Fruit fly (Drosophila melanogaster) whole organism, adult: ENCODE results near the gene yata.

Experiments
- CG11617 ChIP-seq: fragments of 200-800 bp; sonication (Bioruptor generic); optimal IDR thresholded peaks from 2 replicates; lab custom pipeline; 2017; ENCODE audit warnings: mild to moderate bottlenecking, missing biosample characterization, missing genetic modification reagents, missing genetic modification characterization
- CG33017 ChIP-seq: fragments of 200-800 bp; sonication (Bioruptor generic); optimal IDR thresholded peaks from 2 replicates; lab custom pipeline; 2018; ENCODE audit warnings: missing biosample characterization, mild to moderate bottlenecking, missing genetic modification characterization, moderate library complexity
- CG7045 ChIP-seq: fragments of 200-800 bp; sonication (Bioruptor generic); optimal IDR thresholded peaks from 2 replicates; lab custom pipeline; 2017; ENCODE audit warnings: missing biosample characterization, mild to moderate bottlenecking, missing genetic modification characterization
- Mnt ChIP-seq: fragments of 200-800 bp; sonication (Bioruptor generic); optimal IDR thresholded peaks from 2 replicates; lab custom pipeline; 2016; ENCODE audit warnings: missing biosample characterization, mild to moderate bottlenecking, missing genetic modification characterization
- cnc ChIP-seq, 2 experiments: fragments of >200 bp; optimal IDR thresholded peaks; 2 replicates each; lab custom pipeline; 2017
- kay ChIP-seq: fragments of 200-800 bp; sonication (Bioruptor generic); peaks from one replicate; lab custom pipeline; 2016; ENCODE audit warnings: missing biosample characterization, missing genetic modification characterization, borderline replicate concordance
- toe ChIP-seq: fragments of 200-800 bp; sonication (Bioruptor generic); optimal IDR thresholded peaks from 2 replicates; lab custom pipeline; 2016; ENCODE audit warnings: missing biosample characterization, missing genetic modification characterization

DNA sequence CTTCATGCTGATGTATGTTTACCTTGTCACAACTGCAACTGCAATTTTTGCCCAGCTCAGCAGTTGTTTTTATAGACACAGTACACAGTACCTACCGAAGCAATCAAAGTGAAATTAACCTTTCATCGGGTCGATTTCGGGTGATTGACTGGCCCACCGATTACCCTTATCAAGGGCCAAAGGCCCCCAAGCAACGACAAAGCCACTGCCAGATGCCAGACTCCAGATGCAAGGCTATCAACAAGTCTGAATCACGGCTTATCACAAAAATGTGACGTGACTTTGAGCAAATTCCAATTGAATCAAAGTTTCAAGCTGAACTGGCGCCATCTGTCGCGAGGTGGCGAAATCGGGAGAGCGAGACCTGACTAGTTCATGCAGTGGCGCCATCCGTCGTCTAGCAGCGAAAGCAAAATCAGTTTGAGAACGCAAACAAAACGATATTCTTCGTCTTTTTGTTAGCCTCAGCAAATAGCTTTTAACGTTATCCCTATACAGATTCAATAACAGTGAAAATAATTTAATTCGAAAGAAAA lies 32.2 kb upstream of the yata start, which contains the start of gene Obp99b:
- TF ChIP-seq CG33017 (tag; lab: Kevin White, UChicago) = no peak
- TF ChIP-seq cnc (optimal IDR thresholded peaks at IDR 0.05; lab: Kevin White, UChicago) = no peak
- no peak for TF ChIP-seq Mnt (GFP tag; lab: Kevin White, UChicago)
- TF ChIP-seq kay (GFP tag; lab: Kevin White, UChicago) = no peak
- no peak for TF ChIP-seq CG11617 (GFP tag; lab: Kevin White, UChicago)
- peak; percentile 38 for TF ChIP-seq toe (GFP tag; lab: Kevin White, UChicago)
- TF ChIP-seq CG7045 = peak; percentile 5
